Worm (Caenorhabditis elegans): Measurements from ENCODE around the gene C18E9.2.

DNA sequence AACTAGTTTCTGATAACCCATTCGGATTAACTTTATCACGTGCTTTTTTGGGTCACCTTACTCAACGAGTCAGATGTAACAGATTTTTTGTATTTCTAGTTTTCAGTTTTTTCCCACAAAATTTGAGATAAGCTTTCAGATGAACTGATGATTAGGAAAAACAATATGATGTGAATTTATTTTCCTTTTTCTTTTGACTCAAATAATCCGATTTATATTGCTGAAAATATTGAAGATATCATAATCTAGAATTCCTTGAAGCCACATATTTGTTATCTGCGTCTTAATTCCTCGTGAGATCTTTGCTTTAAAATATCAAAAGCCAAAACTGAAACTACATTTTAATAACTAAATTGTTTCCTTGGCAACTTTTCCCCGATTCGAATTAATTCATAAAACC lies 48.1 kb upstream of the C18E9.2 start:
- no peak for TF ChIP-seq tra-4 (tag; optimal IDR thresholded peaks at IDR 0.05)
- TF ChIP-seq tbx-37 (GFP tag; conservative IDR thresholded peaks at IDR 0.05) = no peak
- TF ChIP-seq ama-1 (optimal IDR thresholded peaks at IDR 0.05) = no peak
- no peak for TF ChIP-seq F13C5.2 (tag; optimal IDR thresholded peaks at IDR 0.05)
